ENCODE assay signal across 5 fruit fly cellular contexts in genomic region chr3R:17670202-17670856, dm6.
TF ChIP-seq lines count a peak whose summit lies in the region.

No protein-coding gene starts in this region.

- TF ChIP-seq CTCF in whole organism, embryonic (GFP tag; optimal IDR thresholded peaks at IDR 0.05; lab: Kevin White, UChicago), result no peak

TF ChIP-seq in whole organism, adult, 20 proteins besides CTCF, POLR2A, EP300 and RAD21:
- TF ChIP-seq cic (GFP tag; optimal IDR thresholded peaks at IDR 0.05; lab: Kevin White, UChicago) (peak; percentile 37), kay (GFP tag; lab: Kevin White, UChicago; ENCODE audit: borderline replicate concordance) (peak; percentile 99), tj (GFP tag; optimal IDR thresholded peaks at IDR 0.05; lab: Kevin White, UChicago) (peak; percentile 67), pad (GFP tag; optimal IDR thresholded peaks at IDR 0.05; lab: Kevin White, UChicago) (no peak), CG7045 (GFP tag; optimal IDR thresholded peaks at IDR 0.05; lab: Kevin White, UChicago) (no peak), toe (GFP tag; optimal IDR thresholded peaks at IDR 0.05; lab: Kevin White, UChicago) (no peak), cnc (optimal IDR thresholded peaks at IDR 0.05; lab: Kevin White, UChicago) (no peak), CG11617 (GFP tag; optimal IDR thresholded peaks at IDR 0.05; lab: Kevin White, UChicago) (no peak), ovo (GFP tag; optimal IDR thresholded peaks at IDR 0.05; lab: Kevin White, UChicago) (no peak), Clk (GFP tag; optimal IDR thresholded peaks at IDR 0.05; lab: Kevin White, UChicago) (no peak), bab1 (GFP tag; optimal IDR thresholded peaks at IDR 0.05; lab: Kevin White, UChicago) (no peak), Hr96 (GFP tag; optimal IDR thresholded peaks at IDR 0.05; lab: Kevin White, UChicago) (no peak), CG33017 (tag; optimal IDR thresholded peaks at IDR 0.05; lab: Kevin White, UChicago) (no peak)

TF ChIP-seq in whole organism, embryonic, 481 proteins besides CTCF, POLR2A, EP300 and RAD21 (continues in another document):
- TF ChIP-seq Camta (GFP tag; optimal IDR thresholded peaks at IDR 0.05; lab: Kevin White, UChicago) (no peak), jumu (GFP tag; optimal IDR thresholded peaks at IDR 0.05; lab: Kevin White, UChicago) (no peak), CG17829 (tag; optimal IDR thresholded peaks at IDR 0.05; lab: Kevin White, UChicago) (no peak), Sin3A (optimal IDR thresholded peaks at IDR 0.05; lab: Kevin White, UChicago) (peak; percentile 36), chm (GFP tag; IDR thresholded peaks at IDR 0.05; lab: Robert Waterston, UW) (0 out of 2 replicates have a peak, but pooled peaks have one; percentile 17), Poxn (GFP tag; IDR thresholded peaks at IDR 0.05; lab: Robert Waterston, UW) (no peak), tin (GFP tag; optimal IDR thresholded peaks at IDR 0.05; lab: Kevin White, UChicago) (no peak), kay (GFP tag; optimal IDR thresholded peaks at IDR 0.05; lab: Kevin White, UChicago) (peak; percentile 78), CG13894 (tag; optimal IDR thresholded peaks at IDR 0.05; lab: Kevin White, UChicago) (no peak), zfh1 (GFP tag; IDR thresholded peaks at IDR 0.05; lab: Robert Waterston, UW) (0 out of 3 replicates have a peak, but pooled peaks have one; percentile 13), CG3163 (GFP tag; optimal IDR thresholded peaks at IDR 0.05; lab: Kevin White, UChicago) (no peak), ind (GFP tag; optimal IDR thresholded peaks at IDR 0.05; lab: Kevin White, UChicago) (no peak), cato (GFP tag; optimal IDR thresholded peaks at IDR 0.05; lab: Kevin White, UChicago; ENCODE audit: borderline replicate concordance) (no peak), CG18599 (GFP tag; optimal IDR thresholded peaks at IDR 0.05; lab: Kevin White, UChicago) (no peak), CG18619 (GFP tag; optimal IDR thresholded peaks at IDR 0.05; lab: Kevin White, UChicago) (no peak), vfl (GFP tag; optimal IDR thresholded peaks at IDR 0.05; lab: Kevin White, UChicago) (no peak), Lhr (GFP tag; optimal IDR thresholded peaks at IDR 0.05; lab: Kevin White, UChicago) (no peak), unpg (GFP tag; optimal IDR thresholded peaks at IDR 0.05; lab: Kevin White, UChicago) (no peak), pnt (GFP tag; optimal IDR thresholded peaks at IDR 0.05; lab: Kevin White, UChicago) (no peak), ac (GFP tag; optimal IDR thresholded peaks at IDR 0.05; lab: Kevin White, UChicago) (no peak)

TF ChIP-seq in whole organism, prepupa, 60 proteins besides CTCF, POLR2A, EP300 and RAD21:
- TF ChIP-seq CG11902 (GFP tag; optimal IDR thresholded peaks at IDR 0.05; lab: Kevin White, UChicago) (no peak), svp (GFP tag; lab: Kevin White, UChicago) (peak; percentile 97)

TF ChIP-seq in whole organism, pupa, 21 proteins besides CTCF, POLR2A, EP300 and RAD21:
- TF ChIP-seq CG10348 (GFP tag; IDR thresholded peaks at IDR 0.05; lab: Robert Waterston, UW), result no peak
- TF ChIP-seq EcR (GFP tag; optimal IDR thresholded peaks at IDR 0.05; lab: Kevin White, UChicago), result peak; percentile 53
TF ChIP-seq in whole organism, pupa: peak in this region for 1.

TF ChIP-seq in whole organism, wandering third instar larva, 38 proteins besides CTCF, POLR2A, EP300 and RAD21:
- TF ChIP-seq Jra (GFP tag; optimal IDR thresholded peaks at IDR 0.05; lab: Kevin White, UChicago) (peak; percentile 54), Rel (GFP tag; optimal IDR thresholded peaks at IDR 0.05; lab: Kevin White, UChicago) (no peak), Rel (tag; optimal IDR thresholded peaks at IDR 0.05; lab: Kevin White, UChicago) (peak; percentile 82), fru (GFP tag; optimal IDR thresholded peaks at IDR 0.05; lab: Kevin White, UChicago) (no peak), Hr83 (GFP tag; optimal IDR thresholded peaks at IDR 0.05; lab: Kevin White, UChicago; ENCODE audit: poor library complexity, severe bottlenecking) (no peak)
